Worm (Caenorhabditis elegans) whole organism, late embryonic: ENCODE measurements around the gene cdh-5.
"Not testable (repeated sequence)": the region's sequence is repeated elsewhere in the genome, so short reads cannot be mapped to it uniquely, and the experiment has no call there.

Experiments used
- C08G9.2 ChIP-seq: sonication (generic microtip); optimal IDR thresholded peaks from 2 replicates; lab custom pipeline; 2016; ENCODE audit warnings: mild to moderate bottlenecking, missing genetic modification characterization, moderate library complexity, missing compliant biosample characterization
- C38D4.7 ChIP-seq: fragments of 200-800 bp; sonication (Bioruptor generic); optimal IDR thresholded peaks from 2 replicates; lab custom pipeline; 2018; ENCODE audit warnings: mild to moderate bottlenecking, missing genetic modification characterization, moderate library complexity, missing compliant biosample characterization
- K02D7.2 ChIP-seq: sonication (generic microtip); optimal IDR thresholded peaks from 2 replicates; lab custom pipeline; 2017; ENCODE audit warnings: mild to moderate bottlenecking, missing genetic modification characterization, missing compliant biosample characterization
- K09A11.1 ChIP-seq: sonication (generic microtip); optimal IDR thresholded peaks from 2 replicates; lab custom pipeline; 2017; ENCODE audit warnings: antibody characterized with exemption, mild to moderate bottlenecking, missing genetic modification characterization, missing compliant biosample characterization; ENCODE audit not compliant: insufficient read depth
- Y22D7AL.16 ChIP-seq: sonication (generic microtip); optimal IDR thresholded peaks from 2 replicates; lab custom pipeline; 2016; ENCODE audit warnings: missing genetic modification characterization, missing compliant biosample characterization
- ahr-1 ChIP-seq: sonication (generic microtip); optimal IDR thresholded peaks from 2 replicates; lab custom pipeline; 2016; ENCODE audit warnings: missing genetic modification characterization, missing compliant biosample characterization
- ama-1 ChIP-seq: fragments of 150-350 bp; optimal IDR thresholded peaks from 2 replicates; lab custom pipeline; 2014
- ceh-24 ChIP-seq: sonication (generic microtip); optimal IDR thresholded peaks from 2 replicates; lab custom pipeline; 2016; ENCODE audit warnings: mild to moderate bottlenecking, missing genetic modification characterization, missing compliant biosample characterization
- ceh-30 ChIP-seq: fragments of 150-350 bp; optimal IDR thresholded peaks from 2 replicates; lab custom pipeline; 2014; ENCODE audit warnings: missing biosample characterization, missing genetic modification characterization
- ceh-48 ChIP-seq: sonication (generic microtip); optimal IDR thresholded peaks from 2 replicates; lab custom pipeline; 2016; ENCODE audit warnings: missing genetic modification characterization, inconsistent platforms, missing compliant biosample characterization
- ceh-6 ChIP-seq: fragments of 200-800 bp; sonication (Bioruptor generic); optimal IDR thresholded peaks from 2 replicates; lab custom pipeline; 2018; ENCODE audit warnings: mild to moderate bottlenecking, missing genetic modification characterization, missing compliant biosample characterization
- ceh-9 ChIP-seq: sonication (generic microtip); optimal IDR thresholded peaks from 2 replicates; lab custom pipeline; 2016; ENCODE audit warnings: mild to moderate bottlenecking, missing genetic modification characterization, inconsistent platforms, missing compliant biosample characterization
- elt-2 ChIP-seq: sonication (generic microtip); optimal IDR thresholded peaks from 2 replicates; lab custom pipeline; 2016; ENCODE audit warnings: missing genetic modification reagents, missing genetic modification characterization, missing compliant biosample characterization
- elt-4 ChIP-seq: sonication (generic microtip); optimal IDR thresholded peaks from 2 replicates; lab custom pipeline; 2016; ENCODE audit warnings: missing genetic modification characterization, missing compliant biosample characterization
- ets-4 ChIP-seq: sonication (generic microtip); optimal IDR thresholded peaks from 2 replicates; lab custom pipeline; 2016; ENCODE audit warnings: missing genetic modification characterization, missing compliant biosample characterization
- gmeb-2 ChIP-seq: sonication (generic microtip); optimal IDR thresholded peaks from 2 replicates; lab custom pipeline; 2016; ENCODE audit warnings: missing genetic modification characterization, inconsistent platforms, missing compliant biosample characterization
- hlh-15 ChIP-seq: sonication (generic microtip); optimal IDR thresholded peaks from 2 replicates; lab custom pipeline; 2016; ENCODE audit warnings: missing genetic modification characterization, missing compliant biosample characterization
- hlh-30 ChIP-seq: sonication (generic microtip); optimal IDR thresholded peaks from 2 replicates; lab custom pipeline; 2017; ENCODE audit warnings: antibody characterized with exemption, missing genetic modification characterization, missing compliant biosample characterization; ENCODE audit not compliant: insufficient read depth
- hlh-8 ChIP-seq: sonication (generic microtip); optimal IDR thresholded peaks from 2 replicates; lab custom pipeline; 2016; ENCODE audit warnings: missing genotype, missing genetic modification characterization, missing compliant biosample characterization
- mec-3 ChIP-seq: sonication (generic microtip); optimal IDR thresholded peaks from 2 replicates; lab custom pipeline; 2016; ENCODE audit warnings: borderline replicate concordance, missing genetic modification characterization, missing compliant biosample characterization
- nfya-1 ChIP-seq: sonication (generic microtip); optimal IDR thresholded peaks from 2 replicates; lab custom pipeline; 2017; ENCODE audit warnings: missing genetic modification characterization, mild to moderate bottlenecking, missing compliant biosample characterization, antibody characterized with exemption, moderate library complexity
- nhr-11 ChIP-seq: fragments of 150-350 bp; optimal IDR thresholded peaks from 2 replicates; lab custom pipeline; 2014; ENCODE audit warnings: missing biosample characterization, missing genetic modification characterization
- nhr-232 ChIP-seq: sonication (generic microtip); optimal IDR thresholded peaks from 2 replicates; lab custom pipeline; 2016; ENCODE audit warnings: missing genetic modification characterization, missing compliant biosample characterization
- odd-2 ChIP-seq: sonication (generic microtip); optimal IDR thresholded peaks from 2 replicates; lab custom pipeline; 2017; ENCODE audit warnings: antibody characterized with exemption, mild to moderate bottlenecking, missing genetic modification characterization, missing compliant biosample characterization
- pha-2 ChIP-seq: sonication (generic microtip); optimal IDR thresholded peaks from 2 replicates; lab custom pipeline; 2017; ENCODE audit warnings: mild to moderate bottlenecking, missing genetic modification characterization, missing compliant biosample characterization
- pha-4 ChIP-seq: fragments of 150-350 bp; optimal IDR thresholded peaks from 2 replicates; lab custom pipeline; 2018; ENCODE audit warnings: missing biosample characterization, missing genetic modification reagents, missing genetic modification characterization
- pqm-1 ChIP-seq: sonication (generic microtip); optimal IDR thresholded peaks from 2 replicates; lab custom pipeline; 2016; ENCODE audit warnings: missing genetic modification characterization, missing compliant biosample characterization
- ref-2 ChIP-seq: sonication (generic microtip); optimal IDR thresholded peaks from 2 replicates; lab custom pipeline; 2016; ENCODE audit warnings: missing genetic modification characterization, missing compliant biosample characterization
- sox-2 ChIP-seq: fragments of 200-800 bp; sonication (Bioruptor generic); IDR thresholded peaks from 2 replicates; pipeline ENCODE4 v1.3.6; 2022; ENCODE audit warnings: missing genetic modification reagents, missing genetic modification characterization, missing compliant biosample characterization
- sox-4 ChIP-seq: sonication (generic microtip); optimal IDR thresholded peaks from 2 replicates; lab custom pipeline; 2017; ENCODE audit warnings: mild to moderate bottlenecking, missing genetic modification characterization, inconsistent platforms, missing compliant biosample characterization
- tbx-2 ChIP-seq: sonication (generic microtip); optimal IDR thresholded peaks from 2 replicates; lab custom pipeline; 2016; ENCODE audit warnings: missing genetic modification characterization, missing compliant biosample characterization
- unc-86 ChIP-seq: sonication (generic microtip); optimal IDR thresholded peaks from 2 replicates; lab custom pipeline; 2016; ENCODE audit warnings: missing genetic modification characterization, missing compliant biosample characterization

cdh-5 gene

DNA sequence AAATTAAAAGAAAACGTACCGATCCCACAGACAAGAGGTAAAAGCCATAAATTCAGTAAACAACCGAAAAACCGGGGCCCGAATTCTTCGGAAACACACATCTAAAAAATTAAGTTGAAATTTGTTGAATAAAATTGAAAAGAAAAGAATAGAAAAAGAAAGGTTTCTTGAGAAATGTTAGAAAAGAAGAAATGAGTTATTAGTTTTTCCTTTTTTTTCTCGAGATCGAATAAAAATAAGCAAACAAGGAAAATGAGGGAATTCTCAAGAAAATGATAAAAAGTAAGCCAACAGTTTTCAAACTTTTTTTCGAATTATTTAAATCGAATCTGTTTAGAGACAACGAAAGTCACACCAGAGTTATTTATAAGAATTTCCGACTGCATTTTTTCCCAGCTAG, 36.8 kb downstream of the cdh-5 start, which contains the start of gene H23L24.4:
Gene H23L24.4, minus strand, starts transcription at position 101 of the 400 bp plus-strand sequence.
- TF ChIP-seq K02D7.2 (tag; lab: Kevin White, UChicago): no peak
- TF ChIP-seq ama-1 (lab: Kevin White, UChicago): no peak

DNA sequence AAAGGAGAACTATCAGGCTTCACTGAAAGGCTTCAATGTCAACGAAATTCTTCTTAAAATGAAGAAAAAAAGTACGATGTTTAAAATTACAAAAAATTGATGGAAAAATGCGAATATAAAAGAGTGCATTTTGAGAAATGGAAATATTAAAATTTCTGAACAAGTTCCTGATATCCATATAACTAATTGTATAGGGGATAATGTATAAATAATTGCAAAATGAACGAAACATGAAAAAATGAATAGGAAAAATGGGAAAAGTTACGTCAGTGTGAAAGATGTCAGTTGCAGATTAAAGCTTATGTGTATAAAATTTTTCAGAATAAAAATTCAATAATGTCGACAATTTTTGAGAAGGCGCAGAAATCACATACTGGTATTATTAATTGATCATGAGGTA, 39.3 kb downstream of the cdh-5 start:
- TF ChIP-seq gmeb-2 (no peak), ref-2 (no peak), elt-4 (no peak), ceh-6 (GFP tag; lab: Kevin White, UChicago) (no peak), ama-1 (lab: Kevin White, UChicago) (no peak)

DNA sequence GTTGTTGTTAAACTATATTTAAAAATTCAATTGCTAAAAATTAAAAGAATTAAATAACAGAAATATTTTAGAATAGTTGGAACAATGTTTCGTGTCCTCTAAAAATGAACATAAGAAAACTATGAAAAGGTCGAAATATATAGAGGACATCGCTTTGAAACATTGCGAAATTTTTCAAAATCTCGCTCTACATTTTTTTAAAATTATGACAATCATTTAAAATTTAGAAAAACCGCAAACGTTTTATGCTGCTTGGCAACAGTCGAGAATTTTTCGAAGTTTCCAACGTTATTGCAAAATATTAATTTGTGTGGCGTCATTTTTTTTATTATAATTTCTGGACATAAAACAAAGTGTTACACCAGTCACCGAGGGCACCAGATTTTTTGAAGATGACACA, 46.3 kb downstream of the cdh-5 start, which contains the start of the genes parg-2 and ipla-5:
Gene parg-2, minus strand, starts transcription at position 101 of the 400 bp plus-strand sequence.
Gene ipla-5, plus strand, starts transcription at position 216 of the 400 bp plus-strand sequence.
- TF ChIP-seq ceh-30, odd-2, pha-4 (tag; lab: Kevin White, UChicago): not testable (repeated sequence)

DNA sequence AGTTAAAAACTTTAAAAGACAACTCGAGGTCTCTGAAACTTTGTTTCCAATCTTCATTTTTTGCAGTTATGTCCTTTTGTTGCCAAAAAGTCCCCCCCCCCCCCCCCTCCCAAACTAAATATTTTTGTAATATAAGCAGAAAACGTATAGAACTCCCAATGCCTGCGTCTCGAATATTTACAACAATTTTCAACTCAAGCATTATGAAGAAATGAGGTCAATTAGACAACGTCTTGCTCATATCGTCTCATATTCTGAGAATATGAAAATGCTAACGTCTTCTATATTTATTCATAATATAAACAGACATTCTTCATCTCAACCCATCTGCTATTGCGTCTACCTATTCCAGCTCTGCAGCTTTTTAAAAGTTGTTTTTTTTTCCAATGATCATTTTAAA, 49.4 kb downstream of the cdh-5 start, which contains the start of gene H23L24.1:
Gene H23L24.1, plus strand, starts transcription at position 301 of the 400 bp plus-strand sequence.
- TF ChIP-seq hlh-30 (tag; lab: Kevin White, UChicago) (no peak), ahr-1 (tag; lab: Kevin White, UChicago) (no peak), hlh-8 (no peak), nfya-1 (tag; lab: Kevin White, UChicago) (no peak), pqm-1 (tag; lab: Kevin White, UChicago) (no peak), unc-86 (tag; lab: Kevin White, UChicago) (no peak), C38D4.7 (GFP tag; lab: Kevin White, UChicago) (no peak), ceh-48 (no peak), nhr-232 (tag; lab: Kevin White, UChicago) (no peak), C08G9.2 (tag; lab: Kevin White, UChicago) (no peak), ceh-9 (tag; lab: Kevin White, UChicago) (no peak), nhr-11 (tag; lab: Kevin White, UChicago) (no peak), Y22D7AL.16 (tag; lab: Kevin White, UChicago) (no peak), pha-4 (tag; lab: Kevin White, UChicago) (no peak), K02D7.2 (tag; lab: Kevin White, UChicago) (no peak)

DNA sequence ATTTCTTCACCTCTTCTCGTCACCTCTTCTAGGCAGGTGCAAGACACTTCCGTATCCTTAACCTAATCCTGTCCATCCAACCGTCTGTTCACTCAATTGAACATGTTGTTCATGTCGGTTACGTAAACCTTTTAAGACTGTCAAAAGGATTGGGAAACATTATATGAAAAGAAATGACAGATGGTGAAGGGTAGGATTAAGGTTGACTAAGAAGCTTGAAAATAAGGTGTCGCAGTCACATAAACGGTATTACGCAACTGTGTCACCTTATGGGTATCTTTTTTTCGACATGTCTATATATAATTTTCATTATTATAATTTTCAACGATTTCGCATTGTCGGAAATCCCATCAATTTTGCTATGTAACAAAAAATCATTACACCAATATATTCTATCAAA, 54.1 kb downstream of the cdh-5 start:
- TF ChIP-seq nfya-1 (tag; lab: Kevin White, UChicago) (no peak), hlh-8 (no peak), ahr-1 (tag; lab: Kevin White, UChicago) (no peak), K09A11.1 (tag; lab: Kevin White, UChicago) (no peak), ets-4 (no peak), pha-2 (tag; lab: Kevin White, UChicago) (no peak), C08G9.2 (tag; lab: Kevin White, UChicago) (no peak), C38D4.7 (GFP tag; lab: Kevin White, UChicago) (no peak)

DNA sequence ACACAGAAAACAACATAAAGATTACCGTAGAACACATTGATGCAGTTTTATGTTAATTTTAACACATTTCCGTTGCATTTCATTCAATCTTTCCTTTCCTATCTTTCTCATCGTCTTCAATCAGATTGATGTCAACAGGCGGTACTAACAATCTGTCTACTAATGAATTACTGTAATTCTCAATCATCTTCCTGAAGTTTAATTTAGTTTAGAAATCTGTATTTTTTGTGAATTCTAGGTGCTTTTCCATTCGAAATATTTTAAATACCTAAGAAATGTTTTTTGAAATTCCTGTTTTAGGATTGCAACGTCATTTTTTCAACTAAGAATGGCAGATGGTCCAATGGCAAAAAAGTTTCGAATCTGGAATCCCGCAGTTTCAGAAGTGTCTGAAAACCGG, 55.0 kb downstream of the cdh-5 start, which contains the start of gene F21D5.9:
Gene F21D5.9, plus strand, starts transcription at position 301 of the 400 bp plus-strand sequence.
- TF ChIP-seq hlh-15 (no peak), ceh-24 (no peak), tbx-2 (tag; lab: Kevin White, UChicago) (no peak), mec-3 (no peak), sox-2 (GFP tag; lab: Robert Waterston, UW) (no peak), sox-4 (tag; lab: Kevin White, UChicago) (no peak), C08G9.2 (tag; lab: Kevin White, UChicago) (no peak), elt-4 (no peak), hlh-8 (no peak), nfya-1 (tag; lab: Kevin White, UChicago) (no peak), elt-2 (tag; lab: Kevin White, UChicago) (no peak)
